Worm (Caenorhabditis elegans): ENCODE data around the gene Y14H12A.2.

The Y14H12A.2 gene

DNA sequence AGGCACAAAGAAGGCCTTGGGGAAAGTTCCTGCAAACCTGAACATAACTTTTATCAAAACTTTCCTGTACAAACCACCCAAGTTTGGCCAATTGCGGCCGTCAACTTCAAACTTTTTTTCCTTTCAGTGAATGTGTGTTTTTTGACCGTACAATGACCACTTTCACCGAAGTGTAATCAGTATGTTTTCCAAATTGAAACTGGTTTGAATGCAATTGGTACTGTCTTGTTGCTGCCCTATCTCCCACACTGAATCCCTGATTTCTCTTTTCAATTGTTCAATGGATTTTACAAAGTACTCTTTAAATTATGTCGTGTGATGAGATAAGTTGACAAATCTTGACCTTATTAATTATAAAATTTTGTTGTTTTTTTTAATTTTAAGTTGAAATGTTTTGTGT lies 11.0 kb upstream of the Y14H12A.2 start:
- no peak for TF ChIP-seq ceh-90 (tag; optimal IDR thresholded peaks at IDR 0.05)
- no peak for TF ChIP-seq elt-2 (tag; optimal IDR thresholded peaks at IDR 0.05)
- peak in 1 of 6 experiments; percentile 59 for TF ChIP-seq elt-3 (tag; optimal IDR thresholded peaks at IDR 0.05)
- TF ChIP-seq unc-98 (GFP tag; IDR thresholded peaks at IDR 0.05): no peak
- TF ChIP-seq blmp-1 (tag; optimal IDR thresholded peaks at IDR 0.05): peak; percentile 79
- 0 out of 2 replicates have a peak, but pooled peaks have one; percentile 28 for TF ChIP-seq grh-1 (GFP tag; IDR thresholded peaks at IDR 0.05)
- peak; percentile 61 for TF ChIP-seq nhr-85 (tag)

DNA sequence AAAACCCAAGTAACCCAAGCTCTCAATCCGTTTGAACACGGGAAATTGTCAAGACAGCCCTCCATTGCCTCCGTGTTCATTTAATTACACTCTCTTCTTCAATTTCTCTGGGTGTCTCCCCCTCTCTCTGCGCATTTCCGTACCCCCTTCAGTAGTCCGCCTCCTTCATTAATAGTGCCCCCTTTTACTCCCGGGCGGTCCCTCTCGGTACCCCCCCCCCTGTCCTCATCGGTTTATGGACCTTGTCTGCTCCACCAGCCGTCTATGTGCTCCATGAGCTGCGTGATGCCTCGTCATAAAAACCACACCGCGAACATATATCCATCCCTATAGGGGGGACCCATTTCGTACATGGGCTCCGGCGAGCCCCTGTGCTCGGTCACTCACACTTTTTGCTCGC lies 10.1 kb upstream of the Y14H12A.2 start:
- TF ChIP-seq fos-1 (tag; optimal IDR thresholded peaks at IDR 0.05) (no peak), lin-14 (GFP tag; optimal IDR thresholded peaks at IDR 0.05) (peak; percentile 9)

DNA sequence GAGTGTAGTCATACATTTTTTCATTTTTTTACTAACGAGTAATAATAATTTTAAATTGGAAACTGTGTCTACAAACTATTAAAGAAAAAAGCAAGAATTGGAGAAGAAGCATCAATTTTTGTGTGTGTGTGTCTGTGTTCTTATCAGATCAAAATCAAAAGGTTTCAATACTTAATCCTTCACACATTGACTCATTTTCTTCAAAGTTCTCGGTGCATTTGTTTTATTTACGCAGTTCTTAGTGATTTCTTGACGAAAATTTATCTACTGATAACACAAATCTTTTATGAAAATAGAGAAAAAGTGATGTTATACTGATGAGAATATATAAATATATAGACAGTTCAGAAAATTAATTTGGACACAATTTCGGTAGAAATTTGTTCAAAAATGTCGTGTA lies 6.5 kb upstream of the Y14H12A.2 start, which contains the start of gene clc-22:
TSS of gene clc-22 (minus strand) at position 71 of the 400 bp plus-strand sequence.
- TF ChIP-seq C04F5.9 (tag; optimal IDR thresholded peaks at IDR 0.05) (no peak), elt-2 (tag; optimal IDR thresholded peaks at IDR 0.05) (peak; percentile 52), nhr-90 (tag; optimal IDR thresholded peaks at IDR 0.05; ENCODE audit: poor library complexity) (no peak), ceh-63 (GFP tag; optimal IDR thresholded peaks at IDR 0.05) (no peak), lir-3 (tag; optimal IDR thresholded peaks at IDR 0.05; ENCODE audit: poor library complexity) (no peak)

DNA sequence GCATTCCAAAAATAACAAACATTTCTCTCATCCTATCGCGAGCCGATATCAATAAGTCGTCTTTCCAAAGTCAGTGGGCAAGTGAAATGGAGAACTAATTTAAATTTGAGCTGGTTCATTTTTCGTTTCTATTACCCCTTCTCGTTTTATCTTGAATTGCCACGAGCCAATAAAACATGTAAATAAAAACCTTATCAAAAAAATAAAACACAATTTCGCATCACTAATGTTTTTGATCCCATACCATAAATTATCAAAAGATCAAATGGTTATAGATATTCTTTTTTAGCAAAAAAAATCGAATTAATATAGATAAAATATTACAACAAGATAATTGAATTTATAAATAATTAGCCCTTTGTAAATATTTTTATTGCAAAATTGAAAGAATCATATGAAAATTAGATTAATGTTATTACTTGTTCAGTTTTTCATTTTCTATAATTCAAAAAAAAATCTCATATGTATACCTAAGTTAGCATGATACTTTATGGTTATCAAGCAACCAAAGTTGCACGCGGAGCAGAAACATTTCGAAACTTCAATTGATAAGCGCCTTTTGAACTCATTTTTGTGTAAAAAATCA lies 3.3 kb upstream of the Y14H12A.2 start, which contains the start of gene Y14H12A.1:
TSS of gene Y14H12A.1 (plus strand) at position 536 of the 586 bp plus-strand sequence.
- no peak for TF ChIP-seq aha-1 (tag; optimal IDR thresholded peaks at IDR 0.05)
- TF ChIP-seq elt-2 (tag; optimal IDR thresholded peaks at IDR 0.05): peak; percentile 69

DNA sequence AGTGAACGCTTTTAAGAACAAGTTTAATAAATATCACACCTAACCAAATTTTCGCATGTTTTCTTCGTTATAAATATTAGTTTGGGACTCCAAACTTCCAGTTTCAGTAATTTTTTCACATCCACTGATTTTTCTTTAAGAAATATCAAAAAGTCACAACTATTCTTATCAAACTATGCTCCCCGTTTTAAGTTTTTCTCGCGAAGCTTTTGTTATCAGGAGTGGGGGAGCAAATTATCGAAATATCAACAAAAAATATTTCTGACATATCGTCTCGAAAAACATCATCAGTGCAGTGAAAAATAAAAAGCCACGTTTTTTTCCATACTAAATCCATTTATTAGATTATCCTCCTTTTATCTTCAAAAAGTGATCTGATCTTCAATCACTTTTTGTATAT lies 2.6 kb upstream of the Y14H12A.2 start:
- TF ChIP-seq elt-2 (tag; optimal IDR thresholded peaks at IDR 0.05): peak; percentile 80
- no peak for TF ChIP-seq rnt-1 (tag; optimal IDR thresholded peaks at IDR 0.05)

DNA sequence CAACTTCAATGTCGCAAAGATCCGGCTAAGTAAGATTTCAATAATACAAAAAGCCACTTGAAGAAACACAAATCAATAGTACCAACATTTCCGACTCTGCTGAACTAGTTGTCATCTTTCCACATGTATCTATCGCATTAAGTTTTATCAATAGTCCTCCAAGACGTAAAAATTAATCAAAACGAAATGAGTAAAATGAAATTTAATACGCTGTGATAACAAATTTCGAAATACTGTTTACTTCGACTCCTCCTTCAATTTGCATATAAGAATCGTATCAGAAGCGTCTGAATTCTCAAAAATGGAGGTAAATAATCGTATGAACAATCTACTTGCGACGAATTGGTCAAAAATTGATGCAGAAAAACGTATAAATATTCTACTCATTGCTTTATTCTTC lies 1.2 kb upstream of the Y14H12A.2 start:
- peak; percentile 87 for TF ChIP-seq elt-2 (tag; optimal IDR thresholded peaks at IDR 0.05)
- no peak for TF ChIP-seq lin-39 (tag; optimal IDR thresholded peaks at IDR 0.05)

DNA sequence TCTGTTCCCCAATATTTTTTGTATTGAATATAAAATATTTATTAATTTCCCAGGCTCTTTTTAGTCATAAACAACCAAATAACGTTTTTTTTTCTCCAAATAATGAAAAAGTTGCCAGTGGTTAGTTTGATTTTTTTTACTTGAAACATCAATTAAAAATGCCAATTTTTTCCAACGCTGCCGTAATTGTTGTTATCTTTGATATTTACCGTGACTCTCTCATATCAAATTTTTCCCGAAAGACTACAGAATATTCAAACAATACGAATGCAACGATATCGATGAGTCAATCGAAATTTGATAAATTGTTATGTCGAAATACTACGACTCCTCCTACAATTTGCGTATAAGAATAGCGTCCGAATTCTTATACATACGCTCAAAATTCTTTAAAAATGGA lies 2.6 kb downstream of the Y14H12A.2 start, which contains the start of gene K10G6.5:
TSS of gene K10G6.5 (plus strand) at position 345 of the 400 bp plus-strand sequence.
- TF ChIP-seq lin-35 (GFP tag; optimal IDR thresholded peaks at IDR 0.05): no peak
- TF ChIP-seq elt-2 (tag; optimal IDR thresholded peaks at IDR 0.05): peak; percentile 51

DNA sequence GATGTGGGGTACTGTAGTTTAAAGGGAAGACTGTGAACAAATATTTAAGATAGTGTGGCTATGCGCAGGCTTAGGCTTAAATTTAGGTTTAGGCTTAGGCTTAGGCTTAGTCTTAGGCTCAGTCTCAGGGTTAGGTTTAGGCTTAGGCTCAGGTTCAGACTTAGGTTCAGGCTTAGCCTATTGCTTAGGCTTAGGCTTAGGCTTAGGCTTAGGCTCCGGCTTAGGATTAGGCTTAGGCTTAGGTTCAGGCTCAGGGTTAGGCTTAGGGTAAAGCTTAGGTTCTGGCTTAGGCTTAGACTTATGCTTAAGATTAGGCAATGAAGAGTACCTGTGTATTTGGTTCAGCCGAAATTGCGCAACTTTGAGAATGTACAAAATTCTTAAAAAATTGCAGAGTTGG lies 5.2 kb downstream of the Y14H12A.2 start:
- TF ChIP-seq unc-62 (GFP tag; optimal IDR thresholded peaks at IDR 0.05) (no peak), ceh-82 (tag; optimal IDR thresholded peaks at IDR 0.05) (no peak), ztf-4 (tag; optimal IDR thresholded peaks at IDR 0.05) (no peak), lin-14 (GFP tag; optimal IDR thresholded peaks at IDR 0.05) (no peak), ceh-88 (GFP tag; IDR thresholded peaks at IDR 0.05) (no peak), nhr-12 (tag; optimal IDR thresholded peaks at IDR 0.05) (no peak), C16A3.4 (tag; optimal IDR thresholded peaks at IDR 0.05) (no peak), unc-130 (tag; optimal IDR thresholded peaks at IDR 0.05) (no peak), snpc-4 (tag; optimal IDR thresholded peaks at IDR 0.05) (no peak)

DNA sequence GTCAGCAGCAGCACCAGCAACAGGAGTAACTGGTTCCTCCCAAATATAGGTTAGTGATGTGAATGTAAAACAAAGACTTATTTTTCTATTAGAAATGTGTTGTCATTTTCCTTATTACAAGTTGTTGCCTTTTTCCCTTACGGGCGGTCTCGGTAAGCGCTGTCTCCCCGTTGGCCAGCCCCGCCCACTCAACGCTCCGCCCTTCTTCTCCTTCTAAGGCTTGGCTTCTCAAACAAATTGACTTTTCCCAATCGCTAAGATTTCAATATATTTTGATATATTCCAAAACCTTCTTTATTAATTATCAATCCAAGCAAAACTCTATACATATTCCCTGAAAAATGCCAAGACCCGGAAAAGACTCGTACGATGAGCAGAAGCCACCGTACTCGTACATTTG lies 7.2 kb downstream of the Y14H12A.2 start, which contains the start of gene lin-31:
TSS of gene lin-31 (plus strand) at position 237 of the 400 bp plus-strand sequence.
- TF ChIP-seq nhr-19 (GFP tag; conservative IDR thresholded peaks at IDR 0.05): no peak
